Worm (Caenorhabditis elegans): Measurements from ENCODE around the gene F14H3.14.

Gene F14H3.14

DNA sequence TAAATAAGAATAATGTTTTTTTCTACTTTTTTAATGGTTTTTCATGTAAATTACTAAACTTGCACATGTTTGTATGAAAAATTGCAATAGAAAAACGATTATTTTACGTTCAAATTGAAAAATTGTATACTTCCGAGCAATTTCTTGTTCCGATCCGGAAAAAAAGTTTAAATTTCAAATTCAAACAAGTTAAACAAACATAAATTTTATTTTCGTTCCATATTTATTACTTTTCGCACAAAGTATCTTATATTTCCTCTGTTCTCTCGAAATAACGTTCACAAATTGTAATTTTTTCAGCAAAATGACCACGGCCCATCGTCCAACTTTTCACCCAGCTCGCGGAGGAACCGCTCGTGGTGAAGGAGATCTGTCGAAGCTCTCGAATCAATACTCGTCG is 39.6 kb downstream of the F14H3.14 start, which contains the start of gene cwc-15:
Gene cwc-15 (plus strand): TSS at position 301 of the 400 bp plus-strand sequence.
- TF ChIP-seq nhr-76 (tag; optimal IDR thresholded peaks at IDR 0.05) (no peak), elt-3 (tag; optimal IDR thresholded peaks at IDR 0.05) (no peak)

DNA sequence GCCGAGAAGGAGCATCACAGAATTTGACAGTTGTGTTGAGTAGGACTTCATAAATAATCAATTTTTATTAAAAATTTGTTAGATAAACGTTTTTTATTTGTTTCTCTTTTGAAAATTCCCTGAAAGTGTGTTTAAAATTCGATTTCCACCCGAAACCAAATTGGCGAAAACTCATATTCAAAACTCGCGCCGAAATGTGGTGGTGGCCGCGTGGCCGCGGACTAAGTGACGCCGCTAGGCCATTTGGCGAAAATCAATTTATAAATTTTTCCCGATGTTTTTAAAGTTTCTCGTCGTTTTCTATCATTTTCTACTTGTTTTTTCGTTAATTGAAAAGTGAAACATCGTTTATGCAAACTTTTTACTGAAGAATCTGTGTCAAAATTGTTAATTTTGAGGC is 40.1 kb downstream of the F14H3.14 start:
- TF ChIP-seq nhr-71 (tag; optimal IDR thresholded peaks at IDR 0.05) (peak; percentile 73), dpl-1 (GFP tag; optimal IDR thresholded peaks at IDR 0.05) (peak; percentile 82 to 91 (median 88)), C34B4.2 (tag; optimal IDR thresholded peaks at IDR 0.05) (no peak), lin-35 (GFP tag; optimal IDR thresholded peaks at IDR 0.05) (peak; percentile 91 to 95), fkh-4 (tag; optimal IDR thresholded peaks at IDR 0.05; ENCODE audit: borderline replicate concordance) (peak; percentile 60), unc-30 (tag; optimal IDR thresholded peaks at IDR 0.05) (no peak), mdl-1 (tag; optimal IDR thresholded peaks at IDR 0.05) (no peak), hlh-17 (GFP tag; optimal IDR thresholded peaks at IDR 0.05; ENCODE audit: borderline replicate concordance) (no peak), hlh-4 (tag; optimal IDR thresholded peaks at IDR 0.05) (no peak), xbp-1 (tag; optimal IDR thresholded peaks at IDR 0.05) (peak; percentile 55), ceh-90 (tag; optimal IDR thresholded peaks at IDR 0.05) (peak; percentile 87), swsn-7 (tag; optimal IDR thresholded peaks at IDR 0.05) (peak; percentile 52), lin-15B (tag; optimal IDR thresholded peaks at IDR 0.05) (no peak), F16B12.6 (tag; optimal IDR thresholded peaks at IDR 0.05) (no peak), snu-23 (GFP tag; optimal IDR thresholded peaks at IDR 0.05) (no peak), lin-39 (tag; optimal IDR thresholded peaks at IDR 0.05) (no peak), blmp-1 (tag; optimal IDR thresholded peaks at IDR 0.05) (no peak), ceh-8 (GFP tag; optimal IDR thresholded peaks at IDR 0.05) (no peak), unc-130 (tag; optimal IDR thresholded peaks at IDR 0.05) (no peak), nhr-77 (tag; optimal IDR thresholded peaks at IDR 0.05) (no peak), nhr-47 (tag; optimal IDR thresholded peaks at IDR 0.05) (peak; percentile 73), nhr-237 (tag; optimal IDR thresholded peaks at IDR 0.05) (no peak), irx-1 (tag; optimal IDR thresholded peaks at IDR 0.05) (peak; percentile 72), fkh-10 (GFP tag; optimal IDR thresholded peaks at IDR 0.05) (no peak), sptf-1 (tag; optimal IDR thresholded peaks at IDR 0.05) (no peak), nhr-90 (tag; optimal IDR thresholded peaks at IDR 0.05; ENCODE audit: poor library complexity) (peak; percentile 75), vab-15 (tag; optimal IDR thresholded peaks at IDR 0.05) (no peak), sup-37 (GFP tag; optimal IDR thresholded peaks at IDR 0.05) (no peak), elt-2 (tag; optimal IDR thresholded peaks at IDR 0.05) (peak; percentile 16), pax-3 (tag; optimal IDR thresholded peaks at IDR 0.05) (peak; percentile 40), rnt-1 (tag; optimal IDR thresholded peaks at IDR 0.05) (peak; percentile 96), tlp-1 (tag; optimal IDR thresholded peaks at IDR 0.05) (no peak), ceh-63 (GFP tag; optimal IDR thresholded peaks at IDR 0.05) (no peak), aly-2 (tag; optimal IDR thresholded peaks at IDR 0.05) (no peak), ets-5 (GFP tag; IDR thresholded peaks at IDR 0.05) (no peak), isw-1 (GFP tag; IDR thresholded peaks at IDR 0.05) (peak; percentile 49), nhr-28 (tag; optimal IDR thresholded peaks at IDR 0.05) (no peak), ama-1 (optimal IDR thresholded peaks at IDR 0.05) (no peak), lsy-2 (tag; optimal IDR thresholded peaks at IDR 0.05) (no peak), nhr-85 (tag) (peak; percentile 76), fos-1 (tag; optimal IDR thresholded peaks at IDR 0.05) (no peak), tbx-2 (tag; optimal IDR thresholded peaks at IDR 0.05) (no peak), ztf-4 (tag; optimal IDR thresholded peaks at IDR 0.05) (no peak), ceh-82 (tag; optimal IDR thresholded peaks at IDR 0.05) (peak; percentile 15 to 52 (median 36)), nhr-19 (GFP tag; conservative IDR thresholded peaks at IDR 0.05) (no peak; the same call in 1 of the 2 replicates), nhr-20 (tag; optimal IDR thresholded peaks at IDR 0.05) (peak; percentile 56), snpc-4 (tag; optimal IDR thresholded peaks at IDR 0.05) (peak; percentile 68), pqm-1 (tag; optimal IDR thresholded peaks at IDR 0.05) (no peak), C16A3.4 (tag; optimal IDR thresholded peaks at IDR 0.05) (peak; percentile 1), zip-4 (GFP tag; optimal IDR thresholded peaks at IDR 0.05) (no peak)
